Worm (Caenorhabditis elegans): ENCODE measurements around the gene Y62E10A.23.
A peak's percentile ranks its signal among the peaks of the same experiment; 100 is the strongest.

Gene Y62E10A.23

ce11 chrIV:13393246-13393716 lies 7.2 kb downstream of the Y62E10A.23 start:
- TF ChIP-seq egl-18 (GFP tag; IDR thresholded peaks at IDR 0.05): no peak
- no peak for TF ChIP-seq nhr-120 (GFP tag; IDR thresholded peaks at IDR 0.05)
- peak; percentile 7 for TF ChIP-seq tbp1 (GFP tag; optimal IDR thresholded peaks at IDR 0.05)
- TF ChIP-seq atf-7 (tag; optimal IDR thresholded peaks at IDR 0.05): peak; percentile 44
- TF ChIP-seq hrde-1 (tag; optimal IDR thresholded peaks at IDR 0.05; ENCODE audit: borderline replicate concordance): no peak
- TF ChIP-seq somi-1 (GFP tag; optimal IDR thresholded peaks at IDR 0.05): peak; percentile 25
- no peak; the same call in 1 of the 2 replicates for TF ChIP-seq cebp-1 (GFP tag; IDR thresholded peaks at IDR 0.05)
- TF ChIP-seq cebp-1 (tag; optimal IDR thresholded peaks at IDR 0.05): peak; percentile 34
- TF ChIP-seq ztf-22 (GFP tag; optimal IDR thresholded peaks at IDR 0.05): peak; percentile 38
- TF ChIP-seq lir-1 (GFP tag; conservative IDR thresholded peaks at IDR 0.05): 0 out of 2 replicates have a peak, but pooled peaks have one; percentile 7
- TF ChIP-seq Y53G8AR.9 (GFP tag; conservative IDR thresholded peaks at IDR 0.05): 0 out of 2 replicates have a peak, but pooled peaks have one; percentile 41
- no peak for TF ChIP-seq snpc-4 (GFP tag; optimal IDR thresholded peaks at IDR 0.05)
- peak in 1 of 4 experiments; percentile 0 for TF ChIP-seq snpc-4 (tag; optimal IDR thresholded peaks at IDR 0.05)
- no peak for TF ChIP-seq ZK185.1 (tag; optimal IDR thresholded peaks at IDR 0.05; ENCODE audit: poor library complexity, severe bottlenecking)
- TF ChIP-seq ceh-27 (GFP tag; optimal IDR thresholded peaks at IDR 0.05): no peak
- no peak for TF ChIP-seq rpc-1 (optimal IDR thresholded peaks at IDR 0.05)
- no peak for TF ChIP-seq rpc-1 (tag; optimal IDR thresholded peaks at IDR 0.05)
- TF ChIP-seq F52B5.7 (tag; optimal IDR thresholded peaks at IDR 0.05): no peak
- TF ChIP-seq nhr-27 (tag; optimal IDR thresholded peaks at IDR 0.05): no peak
- peak; percentile 81 for TF ChIP-seq nhr-80 (tag; optimal IDR thresholded peaks at IDR 0.05)
- TF ChIP-seq ztf-6 (GFP tag; IDR thresholded peaks at IDR 0.05): no peak
- no peak for TF ChIP-seq lsl-1 (GFP tag; optimal IDR thresholded peaks at IDR 0.05)
- no peak for TF ChIP-seq madf-8 (GFP tag; conservative IDR thresholded peaks at IDR 0.05)
- no peak for TF ChIP-seq akir-1 (GFP tag; optimal IDR thresholded peaks at IDR 0.05)
- no peak for TF ChIP-seq die-1 (tag; optimal IDR thresholded peaks at IDR 0.05)
- TF ChIP-seq nfyb-1 (GFP tag; IDR thresholded peaks at IDR 0.05): peak; percentile 69
- TF ChIP-seq F57A8.1 (GFP tag; optimal IDR thresholded peaks at IDR 0.05): no peak
- TF ChIP-seq K11D2.4 (GFP tag; IDR thresholded peaks at IDR 0.05): 0 out of 2 replicates have a peak, but pooled peaks have one; percentile 12
- TF ChIP-seq F55B11.4 (tag; optimal IDR thresholded peaks at IDR 0.05; ENCODE audit: borderline replicate concordance, insufficient read depth): no peak
- peak in 1 of 2 experiments; percentile 41 for TF ChIP-seq let-607 (tag; optimal IDR thresholded peaks at IDR 0.05)
- no peak for TF ChIP-seq K12H6.12 (tag; optimal IDR thresholded peaks at IDR 0.05)
- TF ChIP-seq tlf-1 (GFP tag; optimal IDR thresholded peaks at IDR 0.05): peak; percentile 5
- no peak for TF ChIP-seq B0336.3 (GFP tag; IDR thresholded peaks at IDR 0.05)
- no peak for TF ChIP-seq hsf-1 (GFP tag; IDR thresholded peaks at IDR 0.05)
- no peak for TF ChIP-seq hmg-1.2 (GFP tag; IDR thresholded peaks at IDR 0.05)
- TF ChIP-seq lin-40 (tag; optimal IDR thresholded peaks at IDR 0.05): peak; percentile 77
- no peak for TF ChIP-seq rcor-1 (GFP tag; IDR thresholded peaks at IDR 0.05)
- peak; percentile 55 for TF ChIP-seq ztf-26 (tag; optimal IDR thresholded peaks at IDR 0.05)
- TF ChIP-seq nhr-90 (tag; optimal IDR thresholded peaks at IDR 0.05): peak; percentile 53

ce11 chrIV:13394686-13395085 lies 8.6 kb downstream of the Y62E10A.23 start:
- TF ChIP-seq ama-1 (optimal IDR thresholded peaks at IDR 0.05) (peak; percentile 42), ama-1 (GFP tag; optimal IDR thresholded peaks at IDR 0.05) (no peak), zim-3 (tag; optimal IDR thresholded peaks at IDR 0.05) (no peak)

Data from whole organism, young adult.